Worm (Caenorhabditis elegans) whole organism, L1 larva: ENCODE results near the gene inos-1.

Source experiments
- C04F5.9 ChIP-seq: sonication (generic microtip); optimal IDR thresholded peaks from 2 replicates; lab custom pipeline; 2016; ENCODE audit warnings: missing genetic modification characterization, missing compliant biosample characterization
- C16A3.4 ChIP-seq: fragments of 150-350 bp; optimal IDR thresholded peaks from 2 replicates; lab custom pipeline; 2014; ENCODE audit warnings: missing biosample characterization, missing genetic modification characterization
- C34B4.2 ChIP-seq: sonication (generic microtip); optimal IDR thresholded peaks from 2 replicates; lab custom pipeline; 2017; ENCODE audit warnings: mild to moderate bottlenecking, missing genetic modification characterization, missing compliant biosample characterization
- F16B12.6 ChIP-seq: fragments of 150-350 bp; optimal IDR thresholded peaks from 2 replicates; lab custom pipeline; 2014; ENCODE audit warnings: missing biosample characterization, missing genetic modification characterization
- alr-1 ChIP-seq: fragments of 200-800 bp; sonication (Bioruptor generic); optimal IDR thresholded peaks from 2 replicates; lab custom pipeline; 2018; ENCODE audit warnings: borderline replicate concordance, mild to moderate bottlenecking, missing genetic modification characterization, missing compliant biosample characterization
- aly-2 ChIP-seq: fragments of 150-350 bp; optimal IDR thresholded peaks from 2 replicates; lab custom pipeline; 2014; ENCODE audit warnings: missing biosample characterization, missing genetic modification characterization
- ceh-63 ChIP-seq: fragments of 200-800 bp; sonication (Bioruptor generic); optimal IDR thresholded peaks from 2 replicates; lab custom pipeline; 2018; ENCODE audit warnings: mild to moderate bottlenecking, missing genetic modification characterization, missing compliant biosample characterization
- ceh-8 ChIP-seq: fragments of 200-800 bp; sonication (Bioruptor generic); optimal IDR thresholded peaks from 2 replicates; lab custom pipeline; 2018; ENCODE audit warnings: mild to moderate bottlenecking, missing genetic modification characterization, moderate library complexity, missing compliant biosample characterization
- ceh-82 ChIP-seq, 3 experiments: fragments of 150-350 bp in 1 of 3; sonication (generic microtip) in 2 of 3; optimal IDR thresholded peaks; 2 replicates each; lab custom pipeline; 2014 to 2017; ENCODE audit warnings: missing biosample characterization in 3 of 3, missing genetic modification characterization in 3 of 3
- ceh-90 ChIP-seq: sonication (generic microtip); optimal IDR thresholded peaks from 2 replicates; lab custom pipeline; 2016; ENCODE audit warnings: missing genetic modification characterization, missing compliant biosample characterization
- ces-1 ChIP-seq: fragments of 150-350 bp; optimal IDR thresholded peaks from 2 replicates; lab custom pipeline; 2014; ENCODE audit warnings: missing biosample characterization, missing genetic modification reagents, missing genetic modification characterization
- dpl-1 ChIP-seq, 3 experiments: fragments of 150-350 bp in 2 of 3; sonication (generic microtip) in 1 of 3; optimal IDR thresholded peaks; 2 replicates each; lab custom pipeline; 2014 to 2017; ENCODE audit warnings: missing biosample characterization in 3 of 3, missing genetic modification characterization in 3 of 3, missing genetic modification reagents in 3 of 3
- efl-1 ChIP-seq, 4 experiments: fragments of 150-350 bp; optimal IDR thresholded peaks in 3 of 4; peaks in 1 of 4; 1 replicate in 1 of 4; 2 replicates in 3 of 4; lab custom pipeline; 2014; ENCODE audit warnings: missing biosample characterization in 2 of 4, missing genetic modification characterization in 2 of 4, missing genetic modification reagents in 2 of 4
- efl-3 ChIP-seq: fragments of 200-800 bp; sonication (Bioruptor generic); optimal IDR thresholded peaks from 2 replicates; lab custom pipeline; 2018; ENCODE audit warnings: mild to moderate bottlenecking, missing genetic modification characterization, missing compliant biosample characterization
- egl-27 ChIP-seq, 2 experiments: fragments of 150-350 bp in 1 of 2; sonication (generic microtip); optimal IDR thresholded peaks; 3 replicates each; lab custom pipeline; 2017 to 2018; ENCODE audit warnings: missing biosample characterization in 2 of 2, missing genetic modification characterization in 2 of 2, missing genetic modification reagents in 2 of 2
- elt-2 ChIP-seq: sonication (generic microtip); optimal IDR thresholded peaks from 2 replicates; lab custom pipeline; 2016; ENCODE audit warnings: missing genetic modification characterization, mild to moderate bottlenecking, inconsistent platforms, missing compliant biosample characterization, missing genetic modification reagents
- elt-3 ChIP-seq, 6 experiments: fragments of 150-350 bp in 1 of 6; sonication (generic microtip); optimal IDR thresholded peaks; 2 replicates each; lab custom pipeline; 2017 to 2018; ENCODE audit warnings: missing biosample characterization in 6 of 6, missing genetic modification characterization in 6 of 6, inconsistent platforms in 1 of 6
- fkh-10 ChIP-seq: sonication (generic microtip); optimal IDR thresholded peaks from 2 replicates; lab custom pipeline; 2017; ENCODE audit warnings: missing biosample characterization, missing genetic modification reagents, missing genetic modification characterization
- fos-1 ChIP-seq: fragments of 150-350 bp; optimal IDR thresholded peaks from 2 replicates; lab custom pipeline; 2014; ENCODE audit warnings: missing biosample characterization, missing genetic modification characterization
- irx-1 ChIP-seq: sonication (generic microtip); optimal IDR thresholded peaks from 2 replicates; lab custom pipeline; 2016; ENCODE audit warnings: missing genetic modification characterization, missing compliant biosample characterization
- isw-1 ChIP-seq: fragments of 200-800 bp; sonication (Bioruptor generic); IDR thresholded peaks from 2 replicates; pipeline ENCODE4 v1.3.6; 2022; ENCODE audit warnings: missing genetic modification characterization, missing compliant biosample characterization
- jun-1 ChIP-seq: fragments of 150-350 bp; optimal IDR thresholded peaks from 2 replicates; lab custom pipeline; 2014; ENCODE audit warnings: missing biosample characterization, missing genetic modification reagents, missing genetic modification characterization
- lin-15B ChIP-seq: fragments of 150-350 bp; sonication (generic microtip); optimal IDR thresholded peaks from 3 replicates; lab custom pipeline; 2014; ENCODE audit warnings: missing biosample characterization, missing genetic modification characterization
- lin-39 ChIP-seq: fragments of 150-350 bp; optimal IDR thresholded peaks from 2 replicates; lab custom pipeline; 2014; ENCODE audit warnings: missing biosample characterization, missing genetic modification reagents, missing genetic modification characterization
- lir-3 ChIP-seq: sonication (generic microtip); optimal IDR thresholded peaks from 2 replicates; lab custom pipeline; 2016; ENCODE audit warnings: mild to moderate bottlenecking, missing genetic modification characterization, moderate library complexity, missing compliant biosample characterization; ENCODE audit not compliant: poor library complexity
- mef-2 ChIP-seq: fragments of 150-350 bp; optimal IDR thresholded peaks from 2 replicates; lab custom pipeline; 2014; ENCODE audit warnings: missing biosample characterization, missing genetic modification characterization
- mep-1 ChIP-seq: fragments of 150-350 bp; optimal IDR thresholded peaks from 2 replicates; lab custom pipeline; 2014; ENCODE audit warnings: missing biosample characterization, missing genetic modification characterization
- nhr-12 ChIP-seq: sonication (generic microtip); optimal IDR thresholded peaks from 2 replicates; lab custom pipeline; 2017; ENCODE audit warnings: missing biosample characterization, missing genetic modification characterization
- nhr-19 ChIP-seq: fragments of 200-800 bp; sonication (Bioruptor generic); conservative IDR thresholded peaks from 2 replicates; pipeline ENCODE4 v1.3.6; 2022; ENCODE audit warnings: missing genetic modification characterization, missing compliant biosample characterization
- nhr-237 ChIP-seq: fragments of 150-350 bp; optimal IDR thresholded peaks from 2 replicates; lab custom pipeline; 2014; ENCODE audit warnings: missing biosample characterization, missing genetic modification characterization
- nhr-28 ChIP-seq: fragments of 150-350 bp; optimal IDR thresholded peaks from 2 replicates; lab custom pipeline; 2014; ENCODE audit warnings: missing biosample characterization, missing genetic modification characterization
- nhr-47 ChIP-seq: sonication (generic microtip); optimal IDR thresholded peaks from 2 replicates; lab custom pipeline; 2016; ENCODE audit warnings: mild to moderate bottlenecking, missing genetic modification characterization, moderate library complexity, missing compliant biosample characterization
- nhr-71 ChIP-seq: sonication (generic microtip); optimal IDR thresholded peaks from 2 replicates; lab custom pipeline; 2016; ENCODE audit warnings: mild to moderate bottlenecking, missing genetic modification characterization, moderate library complexity, missing compliant biosample characterization
- nhr-76 ChIP-seq: sonication (generic microtip); optimal IDR thresholded peaks from 2 replicates; lab custom pipeline; 2017; ENCODE audit warnings: missing biosample characterization, missing genetic modification characterization
- nhr-77 ChIP-seq: fragments of 150-350 bp; optimal IDR thresholded peaks from 2 replicates; lab custom pipeline; 2014; ENCODE audit warnings: missing biosample characterization, missing genetic modification characterization
- nhr-84 ChIP-seq: sonication (generic microtip); optimal IDR thresholded peaks from 2 replicates; lab custom pipeline; 2017; ENCODE audit warnings: missing biosample characterization, missing genetic modification characterization
- nhr-85 ChIP-seq: sonication (generic microtip); peaks from one replicate; lab custom pipeline; 2016; ENCODE audit warnings: missing genetic modification characterization, inconsistent platforms, missing compliant biosample characterization
- pag-3 ChIP-seq: sonication (generic microtip); optimal IDR thresholded peaks from 2 replicates; lab custom pipeline; 2017; ENCODE audit warnings: missing genetic modification characterization, mild to moderate bottlenecking, missing compliant biosample characterization, antibody characterized with exemption, borderline replicate concordance; ENCODE audit not compliant: insufficient read depth
- skn-1 ChIP-seq: fragments of 150-350 bp; optimal IDR thresholded peaks from 2 replicates; lab custom pipeline; 2014; ENCODE audit warnings: missing biosample characterization, missing genetic modification characterization
- snpc-4 ChIP-seq: fragments of 150-350 bp; optimal IDR thresholded peaks from 2 replicates; lab custom pipeline; 2014; ENCODE audit warnings: missing biosample characterization, missing genetic modification characterization
- snu-23 ChIP-seq: sonication (generic microtip); optimal IDR thresholded peaks from 2 replicates; lab custom pipeline; 2016; ENCODE audit warnings: missing genetic modification characterization, missing compliant biosample characterization
- sox-4 ChIP-seq: sonication (generic microtip); optimal IDR thresholded peaks from 2 replicates; lab custom pipeline; 2016; ENCODE audit warnings: missing genetic modification characterization, missing compliant biosample characterization
- sptf-1 ChIP-seq: fragments of 150-350 bp; optimal IDR thresholded peaks from 2 replicates; lab custom pipeline; 2014; ENCODE audit warnings: missing biosample characterization, missing genetic modification characterization
- sup-37 ChIP-seq: fragments of 200-800 bp; sonication (Bioruptor generic); optimal IDR thresholded peaks from 2 replicates; lab custom pipeline; 2018; ENCODE audit warnings: mild to moderate bottlenecking, missing genetic modification characterization, missing compliant biosample characterization
- tbx-2 ChIP-seq: sonication (generic microtip); optimal IDR thresholded peaks from 2 replicates; lab custom pipeline; 2016; ENCODE audit warnings: missing genetic modification characterization, missing compliant biosample characterization
- unc-130 ChIP-seq: fragments of 150-350 bp; optimal IDR thresholded peaks from 2 replicates; lab custom pipeline; 2017; ENCODE audit warnings: missing biosample characterization, missing genetic modification characterization, inconsistent platforms
- unc-62 ChIP-seq: fragments of 150-350 bp; optimal IDR thresholded peaks from 2 replicates; lab custom pipeline; 2014; ENCODE audit warnings: missing biosample characterization, missing genetic modification reagents, missing genetic modification characterization
- unc-86 ChIP-seq: sonication (generic microtip); optimal IDR thresholded peaks from 2 replicates; lab custom pipeline; 2016; ENCODE audit warnings: missing genetic modification characterization, missing compliant biosample characterization
- unc-98 ChIP-seq: fragments of 200-800 bp; sonication (Bioruptor generic); IDR thresholded peaks from 2 replicates; pipeline ENCODE4 v1.3.6; 2022; ENCODE audit warnings: missing genetic modification characterization, missing compliant biosample characterization
- vab-15 ChIP-seq: sonication (generic microtip); optimal IDR thresholded peaks from 2 replicates; lab custom pipeline; 2017; ENCODE audit warnings: missing genotype, mild to moderate bottlenecking, missing genetic modification characterization, missing compliant biosample characterization
- zag-1 ChIP-seq: fragments of 150-350 bp; optimal IDR thresholded peaks from 2 replicates; lab custom pipeline; 2014; ENCODE audit warnings: missing biosample characterization, missing genetic modification characterization
- ztf-11 ChIP-seq, 2 experiments: sonication (generic microtip); optimal IDR thresholded peaks; 2 replicates each; lab custom pipeline; 2016 to 2017; ENCODE audit warnings: missing genetic modification characterization in 2 of 2, missing biosample characterization in 1 of 2, missing compliant biosample characterization in 1 of 2

The inos-1 gene

DNA sequence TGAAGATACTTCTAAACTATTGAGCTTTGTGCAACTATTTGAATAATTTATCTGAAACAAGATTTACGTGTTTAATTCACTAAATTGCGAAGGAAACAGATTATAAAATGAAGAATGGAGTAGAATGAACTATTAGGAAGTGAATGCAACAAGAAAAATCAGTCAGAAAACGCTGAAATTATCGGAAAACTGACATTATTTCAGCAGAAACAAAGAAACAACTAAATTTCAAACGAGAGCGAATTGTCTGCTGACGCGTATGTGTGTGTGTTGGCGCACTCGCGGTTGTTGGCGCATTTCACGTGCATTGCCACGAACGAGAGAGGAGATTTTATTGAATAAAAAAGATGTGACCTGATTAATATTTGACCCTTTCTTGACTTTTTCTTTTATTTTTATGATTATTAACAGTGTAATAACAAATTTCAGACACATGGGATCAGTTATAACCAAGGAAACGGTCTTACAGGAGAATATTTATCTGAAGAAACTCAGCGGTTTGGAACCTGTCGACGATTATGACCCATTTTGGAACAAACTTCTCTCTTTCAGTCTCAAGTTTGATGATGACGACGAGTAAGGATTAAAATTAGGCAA, 24.1 kb downstream of the inos-1 start, which contains the start of the genes trr-1 and C47D12.2 (continued):
- TF ChIP-seq elt-3 (tag; optimal IDR thresholded peaks at IDR 0.05; lab: Kevin White, UChicago) = no peak
- TF ChIP-seq unc-62 (GFP tag; lab: Kevin White, UChicago) = no peak
- TF ChIP-seq mep-1 (tag; lab: Kevin White, UChicago) = no peak
- no peak for TF ChIP-seq egl-27 (tag; optimal IDR thresholded peaks at IDR 0.05; lab: Kevin White, UChicago)
- TF ChIP-seq lir-3 (tag; lab: Kevin White, UChicago) = peak; percentile 36
- no peak for TF ChIP-seq ceh-63 (GFP tag; lab: Kevin White, UChicago)
- TF ChIP-seq sup-37 (GFP tag; lab: Kevin White, UChicago) = no peak
- TF ChIP-seq ztf-11 (tag; optimal IDR thresholded peaks at IDR 0.05; lab: Kevin White, UChicago) = peak in 1 of 2 experiments; percentile 28
- TF ChIP-seq C16A3.4 (tag; lab: Kevin White, UChicago) = peak; percentile 82
- TF ChIP-seq mef-2 (tag; lab: Kevin White, UChicago) = no peak
- TF ChIP-seq efl-1 (optimal IDR thresholded peaks at IDR 0.05; lab: Kevin White, UChicago) = peak; percentile 79 to 87
- peak; percentile 85 to 98 for TF ChIP-seq efl-1 (GFP tag; optimal IDR thresholded peaks at IDR 0.05 in 1 of 2; lab: Kevin White, UChicago)
- no peak for TF ChIP-seq nhr-71 (tag; lab: Kevin White, UChicago)
- TF ChIP-seq snu-23 (GFP tag; lab: Kevin White, UChicago) = peak; percentile 82
- TF ChIP-seq snpc-4 (tag; lab: Kevin White, UChicago) = no peak
- TF ChIP-seq C04F5.9 (tag; lab: Kevin White, UChicago) = no peak
- TF ChIP-seq nhr-19 (GFP tag; lab: Robert Waterston, UW) = peak; percentile 68
- TF ChIP-seq isw-1 (GFP tag; lab: Robert Waterston, UW) = peak; percentile 47
- TF ChIP-seq tbx-2 (tag; lab: Kevin White, UChicago) = no peak
- no peak for TF ChIP-seq vab-15
- TF ChIP-seq pag-3 (tag; lab: Kevin White, UChicago) = no peak
- no peak for TF ChIP-seq nhr-12
- no peak for TF ChIP-seq alr-1 (tag; lab: Kevin White, UChicago)
- TF ChIP-seq ceh-8 = no peak
- TF ChIP-seq nhr-76 (tag; lab: Kevin White, UChicago) = no peak
- no peak for TF ChIP-seq nhr-28 (tag; lab: Kevin White, UChicago)
- TF ChIP-seq efl-3 = no peak
- peak; percentile 24 for TF ChIP-seq unc-130 (tag; lab: Kevin White, UChicago)
- no peak for TF ChIP-seq sptf-1 (tag; lab: Kevin White, UChicago)
- no peak for TF ChIP-seq lin-39
- TF ChIP-seq skn-1 = peak; percentile 84
- TF ChIP-seq jun-1 (tag; lab: Kevin White, UChicago) = peak; percentile 44
- TF ChIP-seq ceh-82 (tag; optimal IDR thresholded peaks at IDR 0.05; lab: Kevin White, UChicago) = peak; percentile 42 to 77 (median 74)
- no peak for TF ChIP-seq nhr-237 (tag; lab: Kevin White, UChicago)
- TF ChIP-seq fkh-10 = no peak
- no peak for TF ChIP-seq irx-1 (tag; lab: Kevin White, UChicago)
- TF ChIP-seq unc-86 = peak; percentile 48
- TF ChIP-seq F16B12.6 (tag; lab: Kevin White, UChicago) = peak; percentile 64
- no peak for TF ChIP-seq nhr-84 (tag; lab: Kevin White, UChicago)
- TF ChIP-seq nhr-85 (tag; lab: Kevin White, UChicago) = peak; percentile 80
- no peak for TF ChIP-seq unc-98 (GFP tag; lab: Robert Waterston, UW)
- TF ChIP-seq ceh-90 (tag; lab: Kevin White, UChicago) = no peak
- TF ChIP-seq elt-2 = peak; percentile 5
- peak; percentile 26 for TF ChIP-seq nhr-77 (tag; lab: Kevin White, UChicago)
- no peak for TF ChIP-seq nhr-47
- no peak for TF ChIP-seq zag-1 (tag; lab: Kevin White, UChicago)
- no peak for TF ChIP-seq sox-4 (tag; lab: Kevin White, UChicago)
- peak; percentile 62 for TF ChIP-seq lin-15B (tag; lab: Kevin White, UChicago)
- TF ChIP-seq dpl-1 (GFP tag; optimal IDR thresholded peaks at IDR 0.05; lab: Kevin White, UChicago) = peak; percentile 81 to 88 (median 87)
- TF ChIP-seq C34B4.2 (tag; lab: Kevin White, UChicago) = no peak
- no peak for TF ChIP-seq fos-1
- TF ChIP-seq ces-1 (GFP tag; lab: Kevin White, UChicago) = no peak
- TF ChIP-seq aly-2 (tag; lab: Kevin White, UChicago) = peak; percentile 49
